Worm (Caenorhabditis elegans) whole organism, L1 larva: ENCODE measurements around the gene C01G10.5.

Experiments
- C04F5.9 ChIP-seq: sonication (generic microtip); optimal IDR thresholded peaks from 2 replicates; lab custom pipeline; 2016; ENCODE audit warnings: missing genetic modification characterization, missing compliant biosample characterization
- F16B12.6 ChIP-seq: fragments of 150-350 bp; optimal IDR thresholded peaks from 2 replicates; lab custom pipeline; 2014; ENCODE audit warnings: missing biosample characterization, missing genetic modification characterization
- aha-1 ChIP-seq: fragments of 150-350 bp; optimal IDR thresholded peaks from 2 replicates; lab custom pipeline; 2014; ENCODE audit warnings: missing biosample characterization, missing genetic modification characterization
- alr-1 ChIP-seq: fragments of 200-800 bp; sonication (Bioruptor generic); optimal IDR thresholded peaks from 2 replicates; lab custom pipeline; 2018; ENCODE audit warnings: borderline replicate concordance, mild to moderate bottlenecking, missing genetic modification characterization, missing compliant biosample characterization
- ama-1 ChIP-seq: fragments of 150-350 bp; optimal IDR thresholded peaks from 2 replicates; lab custom pipeline; 2014
- ceh-63 ChIP-seq: fragments of 200-800 bp; sonication (Bioruptor generic); optimal IDR thresholded peaks from 2 replicates; lab custom pipeline; 2018; ENCODE audit warnings: mild to moderate bottlenecking, missing genetic modification characterization, missing compliant biosample characterization
- ceh-8 ChIP-seq: fragments of 200-800 bp; sonication (Bioruptor generic); optimal IDR thresholded peaks from 2 replicates; lab custom pipeline; 2018; ENCODE audit warnings: mild to moderate bottlenecking, missing genetic modification characterization, moderate library complexity, missing compliant biosample characterization
- ceh-82 ChIP-seq, 3 experiments: fragments of 150-350 bp in 1 of 3; sonication (generic microtip) in 2 of 3; optimal IDR thresholded peaks; 2 replicates each; lab custom pipeline; 2014 to 2017; ENCODE audit warnings: missing biosample characterization in 3 of 3, missing genetic modification characterization in 3 of 3
- dpl-1 ChIP-seq, 3 experiments: fragments of 150-350 bp in 2 of 3; sonication (generic microtip) in 1 of 3; optimal IDR thresholded peaks; 2 replicates each; lab custom pipeline; 2014 to 2017; ENCODE audit warnings: missing biosample characterization in 3 of 3, missing genetic modification characterization in 3 of 3, missing genetic modification reagents in 3 of 3
- efl-1 ChIP-seq, 4 experiments: fragments of 150-350 bp; optimal IDR thresholded peaks in 3 of 4; peaks in 1 of 4; 1 replicate in 1 of 4; 2 replicates in 3 of 4; lab custom pipeline; 2014; ENCODE audit warnings: missing biosample characterization in 2 of 4, missing genetic modification characterization in 2 of 4, missing genetic modification reagents in 2 of 4
- elt-2 ChIP-seq: sonication (generic microtip); optimal IDR thresholded peaks from 2 replicates; lab custom pipeline; 2016; ENCODE audit warnings: missing genetic modification characterization, mild to moderate bottlenecking, inconsistent platforms, missing compliant biosample characterization, missing genetic modification reagents
- elt-3 ChIP-seq, 6 experiments: fragments of 150-350 bp in 1 of 6; sonication (generic microtip); optimal IDR thresholded peaks; 2 replicates each; lab custom pipeline; 2017 to 2018; ENCODE audit warnings: missing biosample characterization in 6 of 6, missing genetic modification characterization in 6 of 6, inconsistent platforms in 1 of 6
- fkh-8 ChIP-seq: sonication (generic microtip); optimal IDR thresholded peaks from 2 replicates; lab custom pipeline; 2016; ENCODE audit warnings: mild to moderate bottlenecking, missing genetic modification characterization, missing compliant biosample characterization
- hpl-2 ChIP-seq: fragments of 150-350 bp; optimal IDR thresholded peaks from 2 replicates; lab custom pipeline; 2014; ENCODE audit warnings: missing biosample characterization, missing genetic modification reagents, missing genetic modification characterization
- isw-1 ChIP-seq: fragments of 200-800 bp; sonication (Bioruptor generic); IDR thresholded peaks from 2 replicates; pipeline ENCODE4 v1.3.6; 2022; ENCODE audit warnings: missing genetic modification characterization, missing compliant biosample characterization
- lin-14 ChIP-seq: fragments of 200-800 bp; sonication (Bioruptor generic); optimal IDR thresholded peaks from 2 replicates; lab custom pipeline; 2018; ENCODE audit warnings: mild to moderate bottlenecking, missing genetic modification characterization, moderate library complexity, missing compliant biosample characterization
- lsy-2 ChIP-seq, 2 experiments: fragments of 150-350 bp; optimal IDR thresholded peaks; 2 replicates each; lab custom pipeline; 2014; ENCODE audit warnings: missing biosample characterization in 2 of 2, missing genetic modification characterization in 2 of 2
- mab-9 ChIP-seq: fragments of 200-800 bp; sonication (Bioruptor generic); IDR thresholded peaks from 2 replicates; pipeline ENCODE4 v1.3.6; 2022; ENCODE audit warnings: missing genetic modification reagents, missing genetic modification characterization, missing compliant biosample characterization
- mef-2 ChIP-seq: fragments of 150-350 bp; optimal IDR thresholded peaks from 2 replicates; lab custom pipeline; 2014; ENCODE audit warnings: missing biosample characterization, missing genetic modification characterization
- nhr-76 ChIP-seq: sonication (generic microtip); optimal IDR thresholded peaks from 2 replicates; lab custom pipeline; 2017; ENCODE audit warnings: missing biosample characterization, missing genetic modification characterization
- nhr-85 ChIP-seq: sonication (generic microtip); peaks from one replicate; lab custom pipeline; 2016; ENCODE audit warnings: missing genetic modification characterization, inconsistent platforms, missing compliant biosample characterization
- nhr-90 ChIP-seq: sonication (generic microtip); optimal IDR thresholded peaks from 2 replicates; lab custom pipeline; 2016; ENCODE audit warnings: mild to moderate bottlenecking, missing genetic modification characterization, missing compliant biosample characterization; ENCODE audit not compliant: poor library complexity
- sup-37 ChIP-seq: fragments of 200-800 bp; sonication (Bioruptor generic); optimal IDR thresholded peaks from 2 replicates; lab custom pipeline; 2018; ENCODE audit warnings: mild to moderate bottlenecking, missing genetic modification characterization, missing compliant biosample characterization
- tbx-2 ChIP-seq: sonication (generic microtip); optimal IDR thresholded peaks from 2 replicates; lab custom pipeline; 2016; ENCODE audit warnings: missing genetic modification characterization, missing compliant biosample characterization
- tlp-1 ChIP-seq: fragments of 150-350 bp; optimal IDR thresholded peaks from 2 replicates; lab custom pipeline; 2014; ENCODE audit warnings: missing biosample characterization, missing genetic modification characterization
- unc-30 ChIP-seq: sonication (generic microtip); optimal IDR thresholded peaks from 2 replicates; lab custom pipeline; 2017; ENCODE audit warnings: missing biosample characterization, missing genetic modification characterization
- unc-62 ChIP-seq: fragments of 150-350 bp; optimal IDR thresholded peaks from 2 replicates; lab custom pipeline; 2014; ENCODE audit warnings: missing biosample characterization, missing genetic modification reagents, missing genetic modification characterization
- unc-86 ChIP-seq: sonication (generic microtip); optimal IDR thresholded peaks from 2 replicates; lab custom pipeline; 2016; ENCODE audit warnings: missing genetic modification characterization, missing compliant biosample characterization
- ztf-4 ChIP-seq: fragments of 150-350 bp; optimal IDR thresholded peaks from 2 replicates; lab custom pipeline; 2014; ENCODE audit warnings: missing biosample characterization, missing genetic modification characterization

C01G10.5 gene

DNA sequence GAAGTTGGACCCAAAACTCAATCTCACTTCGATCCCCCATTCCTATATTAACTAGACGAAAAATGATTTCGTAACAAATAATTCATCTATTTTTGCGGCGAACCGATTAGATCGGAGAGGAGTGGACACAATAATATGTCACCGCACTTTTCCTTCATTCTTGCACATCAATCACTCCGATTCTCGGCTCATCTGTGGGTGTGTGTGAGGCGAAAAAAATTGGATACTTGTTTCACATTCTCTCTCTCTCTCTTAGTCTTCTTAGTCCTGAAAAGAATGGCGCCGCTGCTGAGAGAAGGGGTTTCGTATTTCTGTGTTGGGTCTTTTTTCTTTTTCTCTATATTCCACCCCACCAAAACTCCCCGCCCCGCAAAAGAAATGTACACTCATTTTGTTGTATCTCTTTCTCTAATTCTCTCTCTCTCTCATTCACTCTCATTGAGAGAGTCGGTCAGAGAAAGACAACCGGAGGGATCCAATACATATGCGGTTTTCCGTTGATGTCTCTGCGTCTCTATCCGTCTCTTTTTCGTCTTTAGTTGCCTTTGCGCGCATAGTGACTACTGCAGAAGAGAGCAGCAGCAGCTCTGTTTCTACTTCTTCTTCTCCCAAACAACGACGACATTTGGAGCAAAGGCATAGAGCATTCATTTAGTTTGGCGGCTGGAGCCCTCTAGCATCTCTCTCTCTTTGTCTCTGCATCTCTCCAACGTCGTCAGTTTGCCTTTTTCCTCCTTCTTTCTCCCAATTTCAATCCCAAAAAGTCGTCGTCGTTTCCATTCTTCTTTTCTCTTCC, 18.1 kb downstream of the C01G10.5 start, which contains the start of gene unc-76 (continued):
- TF ChIP-seq nhr-90 (tag; lab: Kevin White, UChicago), result peak; percentile 13
- peak; percentile 74 for TF ChIP-seq mab-9 (GFP tag; lab: Robert Waterston, UW)
- no peak for TF ChIP-seq ceh-63 (GFP tag; lab: Kevin White, UChicago)
- peak; percentile 49 to 59 (median 57) for TF ChIP-seq dpl-1 (GFP tag; optimal IDR thresholded peaks at IDR 0.05; lab: Kevin White, UChicago)
- TF ChIP-seq unc-62 (GFP tag; lab: Kevin White, UChicago), result no peak
- peak; percentile 76 to 87 for TF ChIP-seq lsy-2 (tag; optimal IDR thresholded peaks at IDR 0.05; lab: Kevin White, UChicago)
- peak; percentile 92 for TF ChIP-seq unc-86 (tag; lab: Kevin White, UChicago)
- TF ChIP-seq nhr-85 (tag; lab: Kevin White, UChicago), result peak; percentile 88
- TF ChIP-seq ztf-4 (tag; lab: Kevin White, UChicago), result peak; percentile 53
- peak; percentile 95 for TF ChIP-seq fkh-8
- TF ChIP-seq lin-14 (GFP tag; lab: Kevin White, UChicago), result peak; percentile 99
- peak; percentile 68 for TF ChIP-seq isw-1
- no peak for TF ChIP-seq nhr-76 (tag; lab: Kevin White, UChicago)
- TF ChIP-seq F16B12.6, result peak; percentile 12
- TF ChIP-seq tlp-1 (tag; lab: Kevin White, UChicago), result no peak
- peak; percentile 58 for TF ChIP-seq ceh-8 (GFP tag; lab: Kevin White, UChicago)
- peak; percentile 91 for TF ChIP-seq tbx-2 (tag; lab: Kevin White, UChicago)
- no peak for TF ChIP-seq elt-3 (tag; optimal IDR thresholded peaks at IDR 0.05; lab: Kevin White, UChicago)
- no peak for TF ChIP-seq elt-2
- TF ChIP-seq C04F5.9 (tag; lab: Kevin White, UChicago), result no peak
- TF ChIP-seq, all 84 proteins: peak for 52

DNA sequence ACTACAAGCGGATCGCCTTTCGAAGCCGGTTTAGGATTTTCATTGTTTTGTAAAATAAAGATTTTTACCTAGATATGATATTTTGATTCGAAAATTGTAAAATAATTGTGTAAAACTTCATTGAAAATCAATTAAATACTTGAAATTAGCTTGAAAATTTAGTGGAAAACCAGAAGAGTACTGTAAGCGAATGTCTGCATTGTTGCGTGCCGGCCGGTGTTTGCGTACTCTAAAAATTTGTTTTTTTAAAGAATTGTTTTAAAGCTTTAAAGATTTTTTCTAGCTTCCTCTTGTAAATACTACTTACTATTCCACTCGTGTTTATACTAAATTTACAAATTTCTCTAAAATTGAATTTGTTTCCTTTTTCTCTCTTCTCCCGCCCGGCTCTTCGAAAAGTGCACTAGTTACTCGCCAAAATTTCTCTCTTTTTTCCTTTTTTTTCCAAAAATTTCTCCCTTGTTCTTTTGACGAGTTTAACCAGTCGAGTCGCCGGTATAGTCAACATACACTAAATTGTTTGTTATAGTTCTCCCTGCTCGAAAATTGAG, 19.8 kb downstream of the C01G10.5 start:
- TF ChIP-seq unc-30 (tag; lab: Kevin White, UChicago), result no peak
- peak in 1 of 2 experiments; percentile 73 for TF ChIP-seq lsy-2 (tag; optimal IDR thresholded peaks at IDR 0.05; lab: Kevin White, UChicago)
- peak; percentile 3 for TF ChIP-seq lin-14 (GFP tag; lab: Kevin White, UChicago)

DNA sequence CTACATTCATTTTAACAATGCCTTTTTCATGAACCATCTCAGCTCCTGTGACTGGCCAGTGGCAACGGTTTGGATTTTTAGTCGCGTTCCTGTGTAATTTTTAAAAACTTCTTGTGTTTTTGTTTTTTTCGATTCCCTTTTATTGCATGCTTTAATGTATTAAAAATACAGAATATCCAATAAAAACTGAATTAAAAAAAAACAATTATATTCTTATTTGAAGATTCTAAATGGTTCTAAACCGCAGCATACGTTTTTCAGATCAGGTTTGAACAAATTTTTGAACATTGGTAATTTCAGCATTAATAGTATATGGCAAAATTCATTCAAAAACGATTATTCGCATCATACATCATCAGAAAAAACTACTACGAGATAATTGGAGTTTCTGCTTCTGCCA, 21.0 kb downstream of the C01G10.5 start, which contains the start of gene dnj-3:
Gene dnj-3 (plus strand): TSS at position 301 of the 400 bp plus-strand sequence.
- TF ChIP-seq hpl-2 (GFP tag; lab: Kevin White, UChicago) (no peak), efl-1 (optimal IDR thresholded peaks at IDR 0.05; lab: Kevin White, UChicago) (no peak), efl-1 (GFP tag; optimal IDR thresholded peaks at IDR 0.05 in 1 of 2; lab: Kevin White, UChicago) (peak in 1 of 2 experiments; percentile 24)

DNA sequence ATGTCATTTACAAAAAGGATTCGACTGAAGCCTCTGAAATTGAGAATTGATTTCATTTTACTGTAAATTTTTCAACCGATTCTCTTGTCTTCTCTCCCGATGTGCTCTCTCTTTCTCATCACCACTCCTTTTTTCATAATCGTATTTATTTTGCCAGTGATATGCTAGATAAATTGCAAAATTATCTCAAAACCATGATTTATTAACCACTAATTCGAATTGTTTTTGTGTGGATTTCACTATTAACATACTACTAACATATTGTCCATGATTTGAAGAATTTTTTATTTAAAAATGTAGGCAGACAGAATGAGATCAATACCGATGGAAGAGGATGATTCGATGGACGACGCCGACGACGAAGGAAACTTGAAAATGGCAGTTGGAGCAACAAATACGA, 22.2 kb downstream of the C01G10.5 start, which contains the start of gene C25D7.10:
Gene C25D7.10 (plus strand): TSS at position 301 of the 400 bp plus-strand sequence.
- TF ChIP-seq mef-2 (tag; lab: Kevin White, UChicago) (no peak), alr-1 (tag; lab: Kevin White, UChicago) (no peak), aha-1 (no peak), ama-1 (lab: Kevin White, UChicago) (no peak), ceh-82 (tag; optimal IDR thresholded peaks at IDR 0.05; lab: Kevin White, UChicago) (no peak), elt-3 (tag; optimal IDR thresholded peaks at IDR 0.05; lab: Kevin White, UChicago) (no peak)

DNA sequence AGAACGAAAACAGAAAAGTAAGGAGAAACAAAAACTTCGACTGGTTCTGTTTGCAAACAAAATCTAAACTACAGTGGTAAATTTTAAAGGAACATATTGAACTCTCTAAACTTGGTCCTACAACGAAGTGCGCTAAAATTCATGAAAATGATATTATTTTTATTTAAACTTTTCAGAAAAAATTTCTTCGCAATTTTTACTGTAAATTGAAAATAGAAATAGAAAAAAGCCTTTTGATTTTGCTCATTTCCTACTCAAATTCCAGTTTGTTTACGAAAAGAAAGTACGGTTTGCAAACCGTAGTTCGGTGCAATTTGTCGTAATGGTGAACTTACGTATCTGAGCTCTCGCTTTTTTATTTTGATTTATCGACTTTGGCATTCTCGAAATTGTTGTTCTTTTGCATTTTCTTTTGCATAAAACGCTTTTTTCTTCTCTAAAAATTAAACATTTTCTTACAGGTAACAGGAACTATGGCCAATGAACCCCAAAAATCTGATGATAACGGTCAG, 23.4 kb downstream of the C01G10.5 start, which contains the start of gene otub-1:
Gene otub-1 (plus strand): TSS at position 462 of the 512 bp plus-strand sequence.
- no peak for TF ChIP-seq C04F5.9 (tag; lab: Kevin White, UChicago)
- no peak for TF ChIP-seq efl-1 (optimal IDR thresholded peaks at IDR 0.05; lab: Kevin White, UChicago)
- peak in 1 of 2 experiments; percentile 13 for TF ChIP-seq efl-1 (GFP tag; optimal IDR thresholded peaks at IDR 0.05 in 1 of 2; lab: Kevin White, UChicago)
- no peak for TF ChIP-seq sup-37 (GFP tag; lab: Kevin White, UChicago)
